Worm (Caenorhabditis elegans): ENCODE data around the gene T21E8.7.

DNA sequence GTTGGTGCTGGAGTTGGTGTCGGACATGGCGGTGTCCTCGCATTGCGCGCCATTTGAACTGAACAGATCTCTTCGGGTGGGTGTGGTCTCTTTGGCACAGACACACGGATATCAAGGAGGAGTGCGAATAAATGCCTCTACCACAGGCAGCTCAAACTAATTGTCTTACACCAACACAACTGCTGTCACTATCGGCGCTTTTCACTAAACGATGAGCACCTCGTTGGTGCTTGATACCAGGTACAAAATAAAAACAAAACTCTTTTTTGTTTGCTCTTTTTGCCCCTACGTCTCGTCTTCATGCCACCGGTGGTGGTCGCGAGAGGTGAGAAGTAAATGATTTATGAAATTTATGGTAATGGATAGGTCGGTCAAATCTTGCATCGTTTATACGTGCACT is 27.4 kb downstream of the T21E8.7 start, which contains the start of gene F47B10.8:
- no peak for TF ChIP-seq him-1 (tag; optimal IDR thresholded peaks at IDR 0.05)
- no peak for TF ChIP-seq W03F9.2 (tag; optimal IDR thresholded peaks at IDR 0.05)
